Fruit fly (Drosophila melanogaster) S2 (cell line): Measurements from ENCODE around the gene Idgf3.

Experiments
- CG8478 ChIP-seq: fragments of >200 bp; optimal IDR thresholded peaks from 2 replicates; lab custom pipeline; 2018
- CTCF ChIP-seq, 2 experiments: fragments of >200 bp; optimal IDR thresholded peaks; 2 replicates each; lab custom pipeline; 2018

DNA sequence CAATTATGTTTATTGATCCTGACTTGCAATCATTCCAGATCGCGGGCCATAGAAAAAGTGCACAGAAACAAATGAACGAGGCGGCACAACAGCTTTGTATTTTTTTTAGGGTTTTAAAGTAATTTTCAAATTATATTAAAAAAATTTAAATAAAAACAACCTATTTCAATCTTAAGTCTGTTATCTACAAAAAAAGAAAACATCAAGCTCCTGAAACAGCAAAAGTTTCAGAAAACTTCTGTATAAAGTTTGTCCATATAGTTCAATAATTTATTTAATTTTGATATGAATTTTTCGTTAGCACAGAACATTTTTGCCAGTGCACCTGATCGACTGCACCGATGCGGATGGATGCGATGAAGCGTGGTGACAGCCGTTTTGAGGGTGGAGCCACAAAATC is 19.0 kb downstream of the Idgf3 start:
- TF ChIP-seq CTCF (optimal IDR thresholded peaks at IDR 0.05; lab: Kevin White, UChicago) (no peak), CG8478 (lab: Kevin White, UChicago) (no peak)
